Fruit fly (Drosophila melanogaster) whole organism, embryonic: ENCODE data around the gene CG7966.

Source experiments
- Ada2b ChIP-seq: fragments of 200-800 bp; sonication (Bioruptor generic); IDR thresholded peaks from 2 replicates; pipeline ENCODE4 v1.3.6; 2022; ENCODE audit warnings: missing biosample characterization, missing genetic modification characterization
- Atf-2 ChIP-seq: fragments of 200-800 bp; sonication (Bioruptor generic); optimal IDR thresholded peaks from 2 replicates; lab custom pipeline; 2016; ENCODE audit warnings: missing biosample characterization, missing genetic modification characterization
- CG10543 ChIP-seq: fragments of 200-800 bp; sonication (Bioruptor generic); optimal IDR thresholded peaks from 3 replicates; lab custom pipeline; 2017; ENCODE audit warnings: missing biosample characterization, mild to moderate bottlenecking, missing genetic modification characterization, moderate library complexity
- CG10654 ChIP-seq: fragments of 200-800 bp; sonication (Bioruptor generic); optimal IDR thresholded peaks from 2 replicates; lab custom pipeline; 2016; ENCODE audit warnings: missing biosample characterization, missing genetic modification characterization
- CG10979 ChIP-seq: fragments of 200-800 bp; sonication (Bioruptor generic); optimal IDR thresholded peaks from 2 replicates; lab custom pipeline; 2018; ENCODE audit warnings: missing biosample characterization, mild to moderate bottlenecking, missing genetic modification characterization, moderate library complexity
- CG1233 ChIP-seq: fragments of 200-800 bp; sonication (Bioruptor generic); optimal IDR thresholded peaks from 4 replicates; lab custom pipeline; 2018; ENCODE audit warnings: missing biosample characterization, mild to moderate bottlenecking, missing genetic modification characterization
- CG13287 ChIP-seq: fragments of 200-800 bp; sonication (Bioruptor generic); IDR thresholded peaks from 2 replicates; pipeline ENCODE4 v1.3.6; 2022; ENCODE audit warnings: missing biosample characterization, missing genetic modification characterization; ENCODE audit not compliant: partially characterized antibody
- CG14710 ChIP-seq: fragments of 200-800 bp; sonication (Bioruptor generic); optimal IDR thresholded peaks from 3 replicates; lab custom pipeline; 2019; ENCODE audit warnings: missing biosample characterization, mild to moderate bottlenecking, missing genetic modification characterization, moderate library complexity
- CG2199 ChIP-seq: fragments of 200-800 bp; sonication (Bioruptor generic); IDR thresholded peaks from 3 replicates; pipeline ENCODE4 v1.3.6; 2022; ENCODE audit warnings: missing biosample characterization, missing genetic modification characterization
- CG31224 ChIP-seq: fragments of 200-800 bp; sonication (Bioruptor generic); IDR thresholded peaks from 2 replicates; pipeline ENCODE4 v1.3.6; 2022; ENCODE audit warnings: missing biosample characterization, missing genetic modification characterization
- CG31388 ChIP-seq: fragments of 200-800 bp; sonication (Bioruptor generic); optimal IDR thresholded peaks from 2 replicates; lab custom pipeline; 2016; ENCODE audit warnings: missing biosample characterization, missing genetic modification characterization
- CG3847 ChIP-seq: fragments of 200-800 bp; sonication (Bioruptor generic); IDR thresholded peaks from 2 replicates; pipeline ENCODE4 v1.3.6; 2022; ENCODE audit warnings: missing biosample characterization, missing genetic modification characterization
- CG3995 ChIP-seq: fragments of 200-800 bp; sonication (Bioruptor generic); optimal IDR thresholded peaks from 3 replicates; lab custom pipeline; 2016; ENCODE audit warnings: missing biosample characterization, missing genetic modification characterization
- CG5245 ChIP-seq: fragments of 200-800 bp; sonication (Bioruptor generic); optimal IDR thresholded peaks from 3 replicates; lab custom pipeline; 2016; ENCODE audit warnings: missing biosample characterization, missing genetic modification characterization
- CG6765 ChIP-seq: fragments of 200-800 bp; sonication (Bioruptor generic); optimal IDR thresholded peaks from 3 replicates; lab custom pipeline; 2017; ENCODE audit warnings: missing biosample characterization, mild to moderate bottlenecking, missing genetic modification characterization
- CG7839 ChIP-seq: fragments of 200-800 bp; sonication (Bioruptor generic); optimal IDR thresholded peaks from 3 replicates; lab custom pipeline; 2018; ENCODE audit warnings: missing biosample characterization, mild to moderate bottlenecking, missing genetic modification characterization, moderate library complexity
- CTCF ChIP-seq: fragments of 200-800 bp; sonication (Bioruptor generic); optimal IDR thresholded peaks from 2 replicates; lab custom pipeline; 2017; ENCODE audit warnings: missing biosample characterization, mild to moderate bottlenecking, missing genetic modification characterization, moderate library complexity
- CrebB ChIP-seq: fragments of 200-800 bp; sonication (Bioruptor generic); optimal IDR thresholded peaks from 3 replicates; lab custom pipeline; 2018; ENCODE audit warnings: missing biosample characterization, mild to moderate bottlenecking, missing genetic modification characterization
- Dip3 ChIP-seq: fragments of 200-800 bp; sonication (Bioruptor generic); optimal IDR thresholded peaks from 3 replicates; lab custom pipeline; 2016; ENCODE audit warnings: missing biosample characterization, missing genetic modification characterization
- Hr3 ChIP-seq: fragments of 200-800 bp; sonication (Bioruptor generic); optimal IDR thresholded peaks from 3 replicates; lab custom pipeline; 2016; ENCODE audit warnings: missing biosample characterization, missing genetic modification characterization
- Mes4 ChIP-seq: fragments of 200-800 bp; sonication (Bioruptor generic); optimal IDR thresholded peaks from 2 replicates; lab custom pipeline; 2016; ENCODE audit warnings: missing biosample characterization, missing genetic modification characterization
- Opbp ChIP-seq: fragments of 200-800 bp; sonication (Bioruptor generic); IDR thresholded peaks from 3 replicates; pipeline ENCODE4 v1.3.6; 2022; ENCODE audit warnings: missing biosample characterization, missing genetic modification characterization; ENCODE audit not compliant: partially characterized antibody
- Rx ChIP-seq: fragments of 200-800 bp; sonication (Bioruptor generic); IDR thresholded peaks from 2 replicates; pipeline ENCODE4 v1.3.6; 2022; ENCODE audit warnings: missing biosample characterization, missing genetic modification characterization
- Vsx1 ChIP-seq: fragments of 200-800 bp; sonication (Bioruptor generic); optimal IDR thresholded peaks from 2 replicates; lab custom pipeline; 2017; ENCODE audit warnings: missing biosample characterization, mild to moderate bottlenecking, missing genetic modification characterization, missing genetic modification reagents
- YL-1 ChIP-seq: fragments of 200-800 bp; sonication (Bioruptor generic); optimal IDR thresholded peaks from 3 replicates; lab custom pipeline; 2017; ENCODE audit warnings: missing biosample characterization, mild to moderate bottlenecking, missing genetic modification characterization
- dan ChIP-seq: fragments of 200-800 bp; sonication (Bioruptor generic); IDR thresholded peaks from 2 replicates; pipeline ENCODE4 v1.3.6; 2022; ENCODE audit warnings: missing biosample characterization, missing genetic modification characterization
- danr ChIP-seq: fragments of 200-800 bp; sonication (Bioruptor generic); IDR thresholded peaks from 2 replicates; pipeline ENCODE4 v1.3.6; 2022; ENCODE audit warnings: missing biosample characterization, missing genetic modification characterization
- dmrt11E ChIP-seq: fragments of 200-800 bp; sonication (Bioruptor generic); optimal IDR thresholded peaks from 3 replicates; lab custom pipeline; 2018; ENCODE audit warnings: missing biosample characterization, mild to moderate bottlenecking, missing genetic modification characterization, moderate library complexity
- eve ChIP-seq, 2 experiments: fragments of >200 bp; optimal IDR thresholded peaks; 2 replicates each; lab custom pipeline; 2017; ENCODE audit warnings: missing biosample characterization in 2 of 2, missing genetic modification characterization in 2 of 2
- ftz-f1 ChIP-seq: fragments of 200-800 bp; sonication (Bioruptor generic); optimal IDR thresholded peaks from 2 replicates; lab custom pipeline; 2016; ENCODE audit warnings: missing biosample characterization, missing genetic modification characterization
- gcm ChIP-seq: fragments of 200-800 bp; sonication (Bioruptor generic); optimal IDR thresholded peaks from 2 replicates; lab custom pipeline; 2019; ENCODE audit warnings: missing biosample characterization, mild to moderate bottlenecking, missing genetic modification characterization, moderate library complexity
- gsb-n ChIP-seq: fragments of 200-800 bp; sonication (Bioruptor generic); optimal IDR thresholded peaks from 3 replicates; lab custom pipeline; 2018; ENCODE audit warnings: missing biosample characterization, mild to moderate bottlenecking, missing genetic modification characterization
- kah ChIP-seq: fragments of 200-800 bp; sonication (Bioruptor generic); optimal IDR thresholded peaks from 2 replicates; lab custom pipeline; 2018; ENCODE audit warnings: missing biosample characterization, mild to moderate bottlenecking, missing genetic modification characterization
- knrl ChIP-seq: fragments of 200-800 bp; sonication (Bioruptor generic); IDR thresholded peaks from 3 replicates; pipeline ENCODE4 v1.3.6; 2022; ENCODE audit warnings: missing biosample characterization, missing genetic modification characterization; ENCODE audit not compliant: partially characterized antibody
- lmd ChIP-seq: fragments of 200-800 bp; sonication (Bioruptor generic); IDR thresholded peaks from 2 replicates; pipeline ENCODE4 v1.3.6; 2022; ENCODE audit warnings: missing biosample characterization, missing genetic modification characterization
- mld ChIP-seq: fragments of 200-800 bp; sonication (Bioruptor generic); IDR thresholded peaks from 3 replicates; pipeline ENCODE4 v1.3.6; 2022; ENCODE audit warnings: missing biosample characterization, missing genetic modification characterization; ENCODE audit not compliant: partially characterized antibody
- oc ChIP-seq: fragments of 200-800 bp; sonication (Bioruptor generic); optimal IDR thresholded peaks from 2 replicates; lab custom pipeline; 2018; ENCODE audit warnings: missing biosample characterization, mild to moderate bottlenecking, missing genetic modification characterization, moderate library complexity
- pb ChIP-seq: fragments of 200-800 bp; sonication (Bioruptor generic); optimal IDR thresholded peaks from 3 replicates; lab custom pipeline; 2016; ENCODE audit warnings: missing biosample characterization, missing genetic modification characterization
- pros ChIP-seq: fragments of 200-800 bp; sonication (Bioruptor generic); optimal IDR thresholded peaks from 3 replicates; lab custom pipeline; 2019; ENCODE audit warnings: missing biosample characterization, mild to moderate bottlenecking, missing genetic modification characterization, moderate library complexity
- ro ChIP-seq: fragments of 200-800 bp; sonication (Bioruptor generic); IDR thresholded peaks from 2 replicates; pipeline ENCODE4 v1.3.6; 2022; ENCODE audit warnings: missing biosample characterization, missing genetic modification characterization
- row ChIP-seq: fragments of 200-800 bp; sonication (Bioruptor generic); IDR thresholded peaks from 3 replicates; pipeline ENCODE4 v1.3.6; 2022; ENCODE audit warnings: missing biosample characterization, missing genetic modification characterization
- sc ChIP-seq, 3 experiments: fragments of >200 bp in 2 of 3; fragments of 200-800 bp in 1 of 3; sonication (Bioruptor generic) in 1 of 3; optimal IDR thresholded peaks; 2 replicates in 2 of 3; 3 replicates in 1 of 3; lab custom pipeline; 2017; ENCODE audit warnings: mild to moderate bottlenecking in 1 of 3, missing biosample characterization in 1 of 3, missing genetic modification characterization in 1 of 3, missing genetic modification reagents in 1 of 3
- schlank ChIP-seq: fragments of 200-800 bp; sonication (Bioruptor generic); optimal IDR thresholded peaks from 2 replicates; lab custom pipeline; 2018; ENCODE audit warnings: missing biosample characterization, mild to moderate bottlenecking, missing genetic modification characterization
- sd ChIP-seq: fragments of 200-800 bp; sonication (Bioruptor generic); optimal IDR thresholded peaks from 3 replicates; lab custom pipeline; 2018; ENCODE audit warnings: missing biosample characterization, mild to moderate bottlenecking, missing genetic modification characterization, moderate library complexity
- shn ChIP-seq: fragments of 200-800 bp; sonication (Bioruptor generic); optimal IDR thresholded peaks from 3 replicates; lab custom pipeline; 2016; ENCODE audit warnings: missing biosample characterization, missing genetic modification characterization
- tx ChIP-seq: fragments of 200-800 bp; sonication (Bioruptor generic); optimal IDR thresholded peaks from 2 replicates; lab custom pipeline; 2016; ENCODE audit warnings: missing biosample characterization, missing genetic modification characterization
- vfl ChIP-seq: fragments of 200-800 bp; sonication (Bioruptor generic); optimal IDR thresholded peaks from 2 replicates; lab custom pipeline; 2016; ENCODE audit warnings: missing biosample characterization, missing genetic modification characterization
- vvl ChIP-seq: fragments of 200-800 bp; sonication (Bioruptor generic); IDR thresholded peaks from 2 replicates; pipeline ENCODE4 v1.3.6; 2022; ENCODE audit warnings: missing biosample characterization, missing genetic modification characterization
- zfh1 ChIP-seq: fragments of 200-800 bp; sonication (Bioruptor generic); IDR thresholded peaks from 3 replicates; pipeline ENCODE4 v1.3.6; 2022; ENCODE audit warnings: missing biosample characterization, missing genetic modification characterization

Gene CG7966

DNA sequence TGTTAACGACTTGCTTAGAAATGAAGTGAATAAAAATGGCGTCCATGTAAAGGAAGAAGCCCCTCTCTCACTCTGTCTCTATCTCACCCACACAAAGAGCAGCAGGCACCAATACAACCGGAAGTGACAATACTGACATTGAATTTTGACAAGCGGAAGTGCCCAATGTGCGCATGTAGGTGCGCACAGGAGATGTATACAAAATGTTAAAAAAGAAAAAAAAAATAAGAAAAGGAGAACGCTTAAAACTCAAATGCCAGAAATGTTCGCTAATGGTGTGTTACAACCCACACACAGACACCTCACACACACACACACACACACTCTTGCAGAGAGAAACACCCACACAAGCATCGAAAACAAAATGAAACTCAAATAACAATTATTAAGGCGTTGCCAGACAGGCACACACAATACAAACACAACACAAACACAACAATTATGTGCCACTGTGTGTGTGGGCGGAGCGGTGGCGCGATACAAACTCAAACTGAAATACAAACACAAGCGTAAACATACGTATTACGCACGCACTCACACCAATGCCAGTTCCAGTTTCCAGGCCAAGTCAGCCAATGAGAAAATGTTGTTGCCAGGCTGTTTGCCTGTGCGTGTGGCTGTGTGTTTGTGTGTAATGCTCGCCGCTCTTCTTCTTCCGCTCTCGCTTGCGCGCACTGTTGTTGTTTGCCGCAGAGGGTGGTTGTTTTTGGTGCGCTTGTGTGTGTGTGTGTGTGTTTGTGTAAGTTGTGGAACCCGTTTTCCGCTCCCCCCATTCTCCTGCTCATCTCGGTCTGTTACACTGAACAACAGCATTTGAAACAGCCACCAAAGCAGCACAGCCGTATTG is 12.7 kb upstream of the CG7966 start (continued):
- peak; percentile 43; the same call in 2 of the 3 replicates for TF ChIP-seq knrl
- no peak for TF ChIP-seq Vsx1
- TF ChIP-seq zfh1 (GFP tag; lab: Robert Waterston, UW), result 0 out of 3 replicates have a peak, but pooled peaks have one; percentile 33
- no peak for TF ChIP-seq Dip3
- TF ChIP-seq CG5245 (GFP tag; lab: Kevin White, UChicago), result no peak
- TF ChIP-seq lmd (GFP tag; lab: Robert Waterston, UW), result no peak; the same call in 1 of the 2 replicates
- peak; percentile 4 for TF ChIP-seq ftz-f1 (GFP tag; lab: Kevin White, UChicago)
- TF ChIP-seq pb, result peak; percentile 7
- peak; percentile 39 for TF ChIP-seq CrebB (tag; lab: Kevin White, UChicago)
- no peak for TF ChIP-seq Atf-2 (GFP tag; lab: Kevin White, UChicago)
- no peak for TF ChIP-seq Hr3 (GFP tag; lab: Kevin White, UChicago)
- TF ChIP-seq CG10654, result no peak
- no peak for TF ChIP-seq CG14710 (tag; lab: Kevin White, UChicago)
- TF ChIP-seq gcm, result peak; percentile 7
- TF ChIP-seq tx (GFP tag; lab: Kevin White, UChicago), result no peak
- TF ChIP-seq mld, result no peak
- TF ChIP-seq CG3995, result no peak
- 0 out of 2 replicates have a peak, but pooled peaks have one; percentile 15 for TF ChIP-seq vvl (GFP tag; lab: Robert Waterston, UW)
- peak; percentile 53 for TF ChIP-seq oc (tag; lab: Kevin White, UChicago)
- no peak for TF ChIP-seq ro (GFP tag; lab: Robert Waterston, UW)
- no peak for TF ChIP-seq CTCF (GFP tag; lab: Kevin White, UChicago)
- TF ChIP-seq shn (GFP tag; lab: Kevin White, UChicago), result no peak
- TF ChIP-seq CG6765 (GFP tag; lab: Kevin White, UChicago), result no peak
- TF ChIP-seq schlank (tag; lab: Kevin White, UChicago), result no peak
- peak; percentile 20 for TF ChIP-seq dmrt11E
- TF ChIP-seq CG10979, result peak; percentile 26
- no peak for TF ChIP-seq vfl (GFP tag; lab: Kevin White, UChicago)
- no peak for TF ChIP-seq sc (optimal IDR thresholded peaks at IDR 0.05; lab: Kevin White, UChicago)
- TF ChIP-seq sc (GFP tag; optimal IDR thresholded peaks at IDR 0.05; lab: Kevin White, UChicago), result no peak
- no peak for TF ChIP-seq Rx (GFP tag; lab: Robert Waterston, UW)
- TF ChIP-seq pros (GFP tag; lab: Kevin White, UChicago), result peak; percentile 26
- no peak for TF ChIP-seq CG3847
- no peak for TF ChIP-seq danr (GFP tag; lab: Robert Waterston, UW)
- TF ChIP-seq Ada2b (GFP tag; lab: Robert Waterston, UW), result peak; percentile 36; the same call in 1 of the 2 replicates
- no peak for TF ChIP-seq sd (tag; lab: Kevin White, UChicago)
- peak; percentile 51; the same call in 1 of the 2 replicates for TF ChIP-seq CG13287 (GFP tag; lab: Robert Waterston, UW)
- peak; percentile 18 for TF ChIP-seq Mes4 (GFP tag; lab: Kevin White, UChicago)
- TF ChIP-seq row (GFP tag; lab: Robert Waterston, UW), result peak; percentile 73
- TF ChIP-seq YL-1 (GFP tag; lab: Kevin White, UChicago), result no peak
- TF ChIP-seq CG7839 (tag; lab: Kevin White, UChicago), result peak; percentile 7
- no peak for TF ChIP-seq CG31224 (GFP tag; lab: Robert Waterston, UW)
- TF ChIP-seq kah (GFP tag; lab: Kevin White, UChicago), result peak; percentile 45
- no peak; the same call in 2 of the 3 replicates for TF ChIP-seq CG2199
- TF ChIP-seq gsb-n, result peak; percentile 50
- TF ChIP-seq CG10543 (GFP tag; lab: Kevin White, UChicago), result peak; percentile 53
- TF ChIP-seq eve (GFP tag; optimal IDR thresholded peaks at IDR 0.05; lab: Kevin White, UChicago), result no peak
- TF ChIP-seq Opbp (GFP tag; lab: Robert Waterston, UW), result peak; percentile 44; the same call in 1 of the 3 replicates
- TF ChIP-seq CG1233, result peak; percentile 1
- TF ChIP-seq CG31388 (GFP tag; lab: Kevin White, UChicago), result no peak
- TF ChIP-seq dan (GFP tag; lab: Robert Waterston, UW), result no peak
